Worm (Caenorhabditis elegans) whole organism, early embryonic: Measurements from ENCODE around the gene F01D5.2.

ENCODE experiments used
- B0310.2 ChIP-seq: sonication (generic microtip); optimal IDR thresholded peaks from 2 replicates; lab custom pipeline; 2016; ENCODE audit warnings: mild to moderate bottlenecking, missing genetic modification characterization, missing compliant biosample characterization
- F13C5.2 ChIP-seq: sonication (generic microtip); optimal IDR thresholded peaks from 2 replicates; lab custom pipeline; 2017; ENCODE audit warnings: mild to moderate bottlenecking, missing genetic modification characterization, inconsistent platforms, missing compliant biosample characterization
- aly-1 ChIP-seq: sonication (generic microtip); optimal IDR thresholded peaks from 2 replicates; lab custom pipeline; 2016; ENCODE audit warnings: missing genetic modification characterization, missing compliant biosample characterization
- ama-1 ChIP-seq: fragments of 150-350 bp; optimal IDR thresholded peaks from 2 replicates; lab custom pipeline; 2014
- ceh-13 ChIP-seq: fragments of 200-800 bp; sonication (Bioruptor generic); optimal IDR thresholded peaks from 2 replicates; lab custom pipeline; 2018; ENCODE audit warnings: mild to moderate bottlenecking, missing genetic modification characterization, missing compliant biosample characterization
- ceh-36 ChIP-seq: sonication (generic microtip); optimal IDR thresholded peaks from 2 replicates; lab custom pipeline; 2016; ENCODE audit warnings: missing genetic modification characterization, inconsistent platforms, missing compliant biosample characterization
- ets-7 ChIP-seq: sonication (generic microtip); optimal IDR thresholded peaks from 2 replicates; lab custom pipeline; 2016; ENCODE audit warnings: missing genotype, missing genetic modification characterization, missing compliant biosample characterization
- flt-1 ChIP-seq: fragments of 200-800 bp; sonication (Bioruptor generic); IDR thresholded peaks from 2 replicates; pipeline ENCODE4 v1.3.6; 2022; ENCODE audit warnings: missing genetic modification characterization, missing compliant biosample characterization
- hmbx-1 ChIP-seq: sonication (generic microtip); optimal IDR thresholded peaks from 2 replicates; lab custom pipeline; 2016; ENCODE audit warnings: mild to moderate bottlenecking, missing genetic modification characterization, missing compliant biosample characterization
- hmg-4 ChIP-seq: fragments of 200-800 bp; sonication (Bioruptor generic); optimal IDR thresholded peaks from 2 replicates; lab custom pipeline; 2018; ENCODE audit warnings: mild to moderate bottlenecking, missing genetic modification characterization, missing compliant biosample characterization
- hnd-1 ChIP-seq: sonication (generic microtip); optimal IDR thresholded peaks from 2 replicates; lab custom pipeline; 2016; ENCODE audit warnings: missing genetic modification characterization, missing compliant biosample characterization
- pes-1 ChIP-seq: fragments of 200-800 bp; sonication (Bioruptor generic); IDR thresholded peaks from 2 replicates; pipeline ENCODE4 v1.3.6; 2022; ENCODE audit warnings: missing genetic modification reagents, missing genetic modification characterization, missing compliant biosample characterization
- scrt-1 ChIP-seq: fragments of 200-800 bp; sonication (Bioruptor generic); IDR thresholded peaks from 2 replicates; pipeline ENCODE4 v1.3.6; 2022; ENCODE audit warnings: missing genetic modification characterization, missing compliant biosample characterization
- sea-1 ChIP-seq: fragments of 200-800 bp; sonication (Bioruptor generic); conservative IDR thresholded peaks from 2 replicates; pipeline ENCODE4 v1.3.6; 2022; ENCODE audit warnings: missing genetic modification characterization, missing compliant biosample characterization
- tbx-11 ChIP-seq: fragments of 200-800 bp; sonication (Bioruptor generic); IDR thresholded peaks from 2 replicates; pipeline ENCODE4 v1.3.6; 2022; ENCODE audit warnings: missing genetic modification characterization, missing compliant biosample characterization
- tbx-37 ChIP-seq: fragments of 200-800 bp; sonication (Bioruptor generic); conservative IDR thresholded peaks from 2 replicates; pipeline ENCODE4 v1.3.6; 2022; ENCODE audit warnings: missing genetic modification reagents, missing genetic modification characterization, missing compliant biosample characterization
- tra-4 ChIP-seq: sonication (generic microtip); optimal IDR thresholded peaks from 2 replicates; lab custom pipeline; 2017; ENCODE audit warnings: missing genetic modification characterization, missing compliant biosample characterization

F01D5.2 gene

DNA sequence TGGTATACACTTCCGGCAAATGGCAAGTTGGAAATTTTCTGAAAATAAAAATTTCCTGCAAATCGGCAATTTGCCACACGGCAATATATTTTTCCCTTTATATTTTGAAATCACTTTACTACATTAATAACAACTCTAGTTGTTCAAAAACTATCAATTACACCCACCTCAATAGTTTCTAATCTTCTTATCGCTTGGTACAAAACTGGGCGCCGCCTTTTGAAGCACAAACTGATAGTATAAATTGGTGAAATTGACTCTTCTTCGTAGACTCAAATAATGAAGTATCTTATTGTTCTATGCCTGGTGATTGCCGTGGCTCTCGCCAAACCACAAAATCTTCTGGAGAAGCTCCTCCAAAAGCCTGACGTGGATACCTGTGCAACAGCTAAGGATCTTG lies 17.8 kb downstream of the F01D5.2 start, which contains the start of gene Y39G8B.9:
Gene Y39G8B.9, plus strand, starts transcription at position 269 of the 400 bp plus-strand sequence.
- no peak for TF ChIP-seq tbx-37 (GFP tag; lab: Robert Waterston, UW)
- TF ChIP-seq F13C5.2 (tag; lab: Kevin White, UChicago) = no peak
- TF ChIP-seq sea-1 (GFP tag; lab: Robert Waterston, UW) = no peak
- TF ChIP-seq hmg-4 (GFP tag; lab: Kevin White, UChicago) = no peak
- no peak for TF ChIP-seq scrt-1 (GFP tag; lab: Robert Waterston, UW)
- no peak for TF ChIP-seq ceh-13 (GFP tag; lab: Kevin White, UChicago)
- TF ChIP-seq pes-1 = no peak
- no peak for TF ChIP-seq B0310.2
- no peak for TF ChIP-seq aly-1 (tag; lab: Kevin White, UChicago)
- TF ChIP-seq tra-4 = no peak

- no peak for TF ChIP-seq tbx-11 (GFP tag; lab: Robert Waterston, UW)
- TF ChIP-seq ceh-36 (tag; lab: Kevin White, UChicago) = no peak
- TF ChIP-seq B0310.2 = no peak
- no peak for TF ChIP-seq ceh-13 (GFP tag; lab: Kevin White, UChicago)
- TF ChIP-seq sea-1 (GFP tag; lab: Robert Waterston, UW) = no peak
- no peak for TF ChIP-seq flt-1 (GFP tag; lab: Robert Waterston, UW)
- TF ChIP-seq hmg-4 (GFP tag; lab: Kevin White, UChicago) = no peak
- TF ChIP-seq hmbx-1 (tag; lab: Kevin White, UChicago) = no peak
These were observed 18.9 kb downstream of the F01D5.2 start, which contains the start of gene sre-48 for ce11 chrII:13979833-13980513. TSS of gene sre-48 (minus strand) at chrII:13979883.

DNA sequence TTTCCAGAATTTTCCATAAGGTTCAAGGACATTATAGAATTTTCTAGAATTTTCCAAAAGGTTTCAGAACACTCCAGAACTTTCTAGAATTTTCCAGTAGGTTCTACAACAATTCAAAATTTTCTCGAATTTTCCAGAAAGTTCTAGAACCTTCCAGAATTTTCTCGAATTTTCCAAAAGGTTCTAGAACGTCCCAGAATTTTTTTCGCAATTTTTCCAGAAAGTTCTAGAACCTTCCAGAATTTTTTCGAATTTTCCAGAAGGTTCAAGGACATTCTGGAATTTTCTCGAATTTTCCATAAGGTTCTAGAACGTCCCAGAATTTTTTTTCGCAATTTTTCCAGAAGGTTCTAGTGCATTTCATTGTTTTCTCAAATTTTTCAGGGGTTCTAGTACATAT lies 21.2 kb downstream of the F01D5.2 start:
- TF ChIP-seq B0310.2 (no peak), tra-4 (no peak), F13C5.2 (tag; lab: Kevin White, UChicago) (no peak), sea-1 (GFP tag; lab: Robert Waterston, UW) (no peak), aly-1 (tag; lab: Kevin White, UChicago) (no peak), hnd-1 (no peak), ceh-13 (GFP tag; lab: Kevin White, UChicago) (no peak), hmg-4 (GFP tag; lab: Kevin White, UChicago) (no peak), tbx-37 (GFP tag; lab: Robert Waterston, UW) (no peak), ets-7 (tag; lab: Kevin White, UChicago) (no peak), pes-1 (no peak), hmbx-1 (tag; lab: Kevin White, UChicago) (no peak), ama-1 (no peak), ceh-36 (tag; lab: Kevin White, UChicago) (no peak), flt-1 (GFP tag; lab: Robert Waterston, UW) (no peak), scrt-1 (GFP tag; lab: Robert Waterston, UW) (no peak), tbx-11 (GFP tag; lab: Robert Waterston, UW) (no peak)

- no peak for TF ChIP-seq hnd-1
- TF ChIP-seq scrt-1 (GFP tag; lab: Robert Waterston, UW) = peak; percentile 43; the same call in 1 of the 2 replicates
- TF ChIP-seq ceh-13 (GFP tag; lab: Kevin White, UChicago) = no peak
- peak; percentile 68 for TF ChIP-seq pes-1
- TF ChIP-seq hmg-4 (GFP tag; lab: Kevin White, UChicago) = peak; percentile 66
- TF ChIP-seq F13C5.2 (tag; lab: Kevin White, UChicago) = peak; percentile 73
- TF ChIP-seq ceh-36 (tag; lab: Kevin White, UChicago) = no peak
- TF ChIP-seq tbx-37 (GFP tag; lab: Robert Waterston, UW) = no peak
- no peak for TF ChIP-seq ama-1
- 0 out of 2 replicates have a peak, but pooled peaks have one; percentile 32 for TF ChIP-seq flt-1 (GFP tag; lab: Robert Waterston, UW)
- TF ChIP-seq hmbx-1 (tag; lab: Kevin White, UChicago) = no peak
- 0 out of 2 replicates have a peak, but pooled peaks have one; percentile 43 for TF ChIP-seq tbx-11 (GFP tag; lab: Robert Waterston, UW)
- TF ChIP-seq B0310.2 = no peak
These were observed 22.7 kb downstream of the F01D5.2 start, which contains the start of gene Y39G8B.2 for ce11 chrII:13976161-13976560. TSS of gene Y39G8B.2 (minus strand) at chrII:13976221.

DNA sequence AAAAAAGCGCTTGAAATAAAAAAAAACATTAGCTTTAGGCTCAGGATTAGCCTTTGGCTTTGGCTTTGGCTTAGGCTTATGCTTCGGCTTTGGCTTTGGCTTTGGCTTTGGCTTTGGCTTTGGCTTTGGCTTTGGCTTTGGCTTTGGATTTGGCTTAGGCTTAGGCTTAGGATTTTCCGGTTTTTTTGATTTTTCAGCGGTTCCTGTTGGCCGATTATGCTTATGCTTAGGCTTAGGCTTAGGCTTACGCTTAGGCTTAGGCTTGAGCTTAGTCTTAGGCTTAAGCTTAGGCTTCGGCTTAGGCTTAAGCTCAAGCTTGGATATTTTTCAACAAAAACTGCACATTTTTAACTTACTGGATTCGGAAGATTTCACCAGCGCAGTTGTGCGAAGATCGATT lies 24.7 kb downstream of the F01D5.2 start:
- no peak for TF ChIP-seq flt-1 (GFP tag; lab: Robert Waterston, UW)
- TF ChIP-seq ceh-36 (tag; lab: Kevin White, UChicago) = peak; percentile 71

DNA sequence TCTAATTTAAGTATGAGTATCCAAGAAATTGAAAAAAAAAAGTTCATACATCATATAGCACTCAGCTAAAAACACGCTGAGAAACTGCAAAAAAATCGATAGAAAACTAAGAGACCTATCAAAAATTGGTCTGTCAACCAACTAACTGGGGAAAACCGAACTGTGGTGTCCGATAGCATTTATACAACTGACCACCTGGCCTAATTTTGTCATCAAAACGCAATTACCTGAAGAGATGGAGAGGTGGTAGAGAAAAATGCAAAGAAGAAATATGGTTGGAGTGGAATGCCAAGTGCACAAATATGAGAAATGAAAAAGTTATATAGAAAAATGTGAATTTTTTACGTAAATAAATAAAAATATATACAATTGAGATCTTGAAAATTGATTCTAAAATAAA lies 25.4 kb downstream of the F01D5.2 start, which contains the start of gene Y39G8B.1:
Gene Y39G8B.1, minus strand, starts transcription at position 299 of the 400 bp plus-strand sequence.
- no peak for TF ChIP-seq ama-1
- TF ChIP-seq hnd-1 = no peak
- no peak for TF ChIP-seq scrt-1 (GFP tag; lab: Robert Waterston, UW)
- TF ChIP-seq pes-1 = no peak
- no peak for TF ChIP-seq tbx-37 (GFP tag; lab: Robert Waterston, UW)
- no peak for TF ChIP-seq aly-1 (tag; lab: Kevin White, UChicago)

ce11 chrII:13972199-13972598 lies 26.7 kb downstream of the F01D5.2 start:
- TF ChIP-seq ceh-13 (GFP tag; lab: Kevin White, UChicago) (no peak), hnd-1 (no peak), sea-1 (GFP tag; lab: Robert Waterston, UW) (no peak), ets-7 (tag; lab: Kevin White, UChicago) (no peak), tra-4 (no peak), flt-1 (GFP tag; lab: Robert Waterston, UW) (no peak), ceh-36 (tag; lab: Kevin White, UChicago) (no peak), B0310.2 (no peak), aly-1 (tag; lab: Kevin White, UChicago) (no peak), ama-1 (no peak), F13C5.2 (tag; lab: Kevin White, UChicago) (no peak), pes-1 (no peak), tbx-11 (GFP tag; lab: Robert Waterston, UW) (no peak), tbx-37 (GFP tag; lab: Robert Waterston, UW) (no peak), hmg-4 (GFP tag; lab: Kevin White, UChicago) (no peak), scrt-1 (GFP tag; lab: Robert Waterston, UW) (no peak), hmbx-1 (tag; lab: Kevin White, UChicago) (no peak)
